Fruit fly (Drosophila melanogaster): ENCODE data around the gene AMPdeam.

dm6 chrX:13890903-13891449 is 45.3 kb upstream of the AMPdeam start:
- no peak for TF ChIP-seq toe (GFP tag; optimal IDR thresholded peaks at IDR 0.05)
- no peak for TF ChIP-seq Clk (GFP tag; optimal IDR thresholded peaks at IDR 0.05)
- no peak for TF ChIP-seq Mnt (GFP tag; optimal IDR thresholded peaks at IDR 0.05)
- no peak for TF ChIP-seq Hr96 (GFP tag; optimal IDR thresholded peaks at IDR 0.05)
- no peak for TF ChIP-seq CG1620 (GFP tag; optimal IDR thresholded peaks at IDR 0.05)
- TF ChIP-seq CG11617 (GFP tag; optimal IDR thresholded peaks at IDR 0.05): no peak
- no peak for TF ChIP-seq CG7045 (GFP tag; optimal IDR thresholded peaks at IDR 0.05)
- no peak for TF ChIP-seq bab1 (GFP tag; optimal IDR thresholded peaks at IDR 0.05)
- TF ChIP-seq CG5204 (GFP tag; optimal IDR thresholded peaks at IDR 0.05): no peak
- TF ChIP-seq cic (GFP tag; optimal IDR thresholded peaks at IDR 0.05): no peak
- no peak for TF ChIP-seq kay (GFP tag; ENCODE audit: borderline replicate concordance)
- TF ChIP-seq ovo (GFP tag; optimal IDR thresholded peaks at IDR 0.05): peak; percentile 89
- no peak for TF ChIP-seq pad (GFP tag; optimal IDR thresholded peaks at IDR 0.05)
- TF ChIP-seq Crg-1 (GFP tag; optimal IDR thresholded peaks at IDR 0.05): no peak
